Fruit fly (Drosophila melanogaster): ENCODE results near the gene CG3603.

- TF ChIP-seq CG33017 (tag; optimal IDR thresholded peaks at IDR 0.05), result no peak
- TF ChIP-seq CG1620 (GFP tag; optimal IDR thresholded peaks at IDR 0.05), result no peak
- no peak for TF ChIP-seq CG7045 (GFP tag; optimal IDR thresholded peaks at IDR 0.05)
- TF ChIP-seq CG14711 (tag; optimal IDR thresholded peaks at IDR 0.05), result no peak
- TF ChIP-seq CG12768 (GFP tag; optimal IDR thresholded peaks at IDR 0.05), result no peak
- TF ChIP-seq CG7101 (tag; optimal IDR thresholded peaks at IDR 0.05), result no peak
- TF ChIP-seq bab1 (GFP tag; optimal IDR thresholded peaks at IDR 0.05), result no peak
- TF ChIP-seq cnc (optimal IDR thresholded peaks at IDR 0.05), result no peak
- no peak for TF ChIP-seq kay (GFP tag; ENCODE audit: borderline replicate concordance)
- TF ChIP-seq Hr96 (GFP tag; optimal IDR thresholded peaks at IDR 0.05), result no peak
- TF ChIP-seq toe (GFP tag; optimal IDR thresholded peaks at IDR 0.05), result no peak
Observed at dm6 chrX:2943086-2943485, 4.7 kb upstream of the CG3603 start, which contains the start of gene CG14422.
